Fruit fly (Drosophila melanogaster) whole organism, wandering third instar larva: ENCODE data around the gene CG13766.

Experiments used
- Abd-B ChIP-seq: fragments of >200 bp; optimal IDR thresholded peaks from 2 replicates; lab custom pipeline; 2017; ENCODE audit warnings: missing biosample characterization, missing genetic modification characterization
- Vsx2 ChIP-seq: fragments of 200-300, 225-300 bp; sonication (Bioruptor generic); optimal IDR thresholded peaks from 2 replicates; lab custom pipeline; 2018; ENCODE audit warnings: missing biosample characterization, missing genetic modification characterization; ENCODE audit not compliant: partially characterized antibody
- foxo ChIP-seq, 2 experiments: fragments of 200-800 bp; sonication (Bioruptor generic); optimal IDR thresholded peaks; 2 replicates in 1 of 2; 3 replicates in 1 of 2; lab custom pipeline; 2016 to 2017; ENCODE audit warnings: missing biosample characterization in 2 of 2, missing genetic modification characterization in 2 of 2
- pan ChIP-seq: fragments of >200 bp; optimal IDR thresholded peaks from 2 replicates; lab custom pipeline; 2017
- rgr ChIP-seq: fragments of 200-800 bp; sonication (Bioruptor generic); optimal IDR thresholded peaks from 3 replicates; lab custom pipeline; 2016; ENCODE audit warnings: missing biosample characterization, mild to moderate bottlenecking, missing genetic modification characterization
- sage ChIP-seq: fragments of 200-800 bp; sonication (Bioruptor generic); optimal IDR thresholded peaks from 2 replicates; lab custom pipeline; 2016; ENCODE audit warnings: missing biosample characterization, mild to moderate bottlenecking, missing genetic modification characterization
- usp ChIP-seq: fragments of >200 bp; optimal IDR thresholded peaks from 2 replicates; lab custom pipeline; 2017; ENCODE audit warnings: missing biosample characterization, missing genetic modification characterization

DNA sequence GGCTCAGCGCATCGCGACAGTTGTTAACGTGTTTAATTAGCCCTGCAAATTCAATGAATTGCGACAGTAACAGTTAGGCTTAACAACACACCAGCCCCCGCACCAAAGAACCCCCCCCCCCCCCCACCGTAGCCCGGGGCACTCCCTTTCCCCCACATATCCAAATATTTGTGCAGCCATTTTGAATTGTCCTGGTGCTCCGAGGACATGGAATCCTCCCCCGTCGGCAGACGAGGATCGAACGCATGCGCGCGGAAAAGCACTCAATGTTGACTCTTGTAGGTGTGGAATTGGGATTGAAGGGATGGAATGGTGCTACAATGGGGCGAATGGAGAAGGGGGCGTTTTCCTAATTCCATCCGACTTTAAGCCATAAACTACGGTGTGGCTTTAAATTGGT is 18.0 kb downstream of the CG13766 start:
- TF ChIP-seq Vsx2 (GFP tag; lab: Kevin White, UChicago) (no peak), usp (GFP tag; lab: Kevin White, UChicago) (no peak), rgr (no peak), pan (no peak), Abd-B (GFP tag; lab: Kevin White, UChicago) (no peak), foxo (GFP tag; optimal IDR thresholded peaks at IDR 0.05; lab: Kevin White, UChicago) (no peak), sage (GFP tag; lab: Kevin White, UChicago) (no peak)
